Fruit fly (Drosophila melanogaster) whole organism, prepupa: Measurements from ENCODE around the gene Csp.

Experiments used
- CG10631 ChIP-seq: fragments of 200-800 bp; sonication (Bioruptor generic); optimal IDR thresholded peaks from 2 replicates; lab custom pipeline; 2016; ENCODE audit warnings: missing biosample characterization, missing genetic modification characterization
- CG10669 ChIP-seq: fragments of 200-800 bp; sonication (Bioruptor generic); optimal IDR thresholded peaks from 3 replicates; lab custom pipeline; 2018; ENCODE audit warnings: missing biosample characterization, mild to moderate bottlenecking, missing genetic modification characterization, moderate library complexity
- CG11294 ChIP-seq: fragments of 200-800 bp; sonication (Bioruptor generic); IDR thresholded peaks from 2 replicates; pipeline ENCODE4 v1.3.6; 2022; ENCODE audit warnings: missing biosample characterization, missing genetic modification characterization
- CG11762 ChIP-seq: fragments of 200-800 bp; sonication (Bioruptor generic); optimal IDR thresholded peaks from 3 replicates; lab custom pipeline; 2016; ENCODE audit warnings: missing biosample characterization, missing genetic modification characterization; ENCODE audit not compliant: insufficient read depth
- CG15336 ChIP-seq: fragments of 200-800 bp; sonication (Bioruptor generic); IDR thresholded peaks from 2 replicates; pipeline ENCODE4 v1.3.6; 2022; ENCODE audit warnings: missing biosample characterization, missing genetic modification characterization
- CG1621 ChIP-seq: fragments of 200-800 bp; sonication (Bioruptor generic); optimal IDR thresholded peaks from 3 replicates; lab custom pipeline; 2018; ENCODE audit warnings: missing biosample characterization, mild to moderate bottlenecking, missing genetic modification characterization
- CG16779 ChIP-seq: fragments of 200-800 bp; sonication (Bioruptor generic); optimal IDR thresholded peaks from 3 replicates; lab custom pipeline; 2017; ENCODE audit warnings: missing biosample characterization, mild to moderate bottlenecking, missing genetic modification characterization
- CG3032 ChIP-seq: fragments of 200-800 bp; optimal IDR thresholded peaks from 2 replicates; lab custom pipeline; 2019; ENCODE audit warnings: missing biosample characterization, mild to moderate bottlenecking, missing genetic modification characterization, moderate library complexity
- CG32006 ChIP-seq: fragments of 200-800 bp; sonication (Bioruptor generic); optimal IDR thresholded peaks from 3 replicates; lab custom pipeline; 2017; ENCODE audit warnings: missing biosample characterization, mild to moderate bottlenecking, missing genetic modification characterization
- CG3919 ChIP-seq: fragments of 200-800 bp; sonication (Bioruptor generic); optimal IDR thresholded peaks from 3 replicates; lab custom pipeline; 2016; ENCODE audit warnings: missing biosample characterization, missing genetic modification characterization
- CG4318 ChIP-seq: fragments of 200-800 bp; sonication (Bioruptor generic); optimal IDR thresholded peaks from 3 replicates; lab custom pipeline; 2017; ENCODE audit warnings: missing biosample characterization, mild to moderate bottlenecking, missing genetic modification characterization
- CG6163 ChIP-seq: fragments of 200-800 bp; sonication (Bioruptor generic); IDR thresholded peaks from 3 replicates; pipeline ENCODE4 v1.3.6; 2022; ENCODE audit warnings: missing biosample characterization, missing genetic modification characterization
- CG6276 ChIP-seq: fragments of 200-800 bp; sonication (Bioruptor generic); optimal IDR thresholded peaks from 2 replicates; lab custom pipeline; 2017; ENCODE audit warnings: missing biosample characterization, mild to moderate bottlenecking, missing genetic modification characterization
- CG6792 ChIP-seq: fragments of 200-800 bp; sonication (Bioruptor generic); optimal IDR thresholded peaks from 3 replicates; lab custom pipeline; 2016; ENCODE audit warnings: missing biosample characterization, missing genetic modification characterization
- CG6808 ChIP-seq: fragments of 200-800 bp; sonication (Bioruptor generic); optimal IDR thresholded peaks from 3 replicates; lab custom pipeline; 2017; ENCODE audit warnings: missing biosample characterization, missing genetic modification characterization, mild to moderate bottlenecking, moderate library complexity, missing genetic modification reagents
- CG6854 ChIP-seq: fragments of 200-800 bp; sonication (Bioruptor generic); optimal IDR thresholded peaks from 2 replicates; lab custom pipeline; 2017; ENCODE audit warnings: missing biosample characterization, mild to moderate bottlenecking, missing genetic modification characterization
- CG7368 ChIP-seq: fragments of 200-800 bp; sonication (Bioruptor generic); optimal IDR thresholded peaks from 3 replicates; lab custom pipeline; 2016; ENCODE audit warnings: missing biosample characterization, missing genetic modification characterization
- CG8119 ChIP-seq: fragments of 200-800 bp; sonication (Bioruptor generic); IDR thresholded peaks from 3 replicates; pipeline ENCODE4 v1.3.6; 2022; ENCODE audit warnings: missing biosample characterization, missing genetic modification characterization
- CG8319 ChIP-seq: fragments of 200-800 bp; sonication (Bioruptor generic); optimal IDR thresholded peaks from 3 replicates; lab custom pipeline; 2016; ENCODE audit warnings: missing biosample characterization, missing genetic modification characterization
- CG8632 ChIP-seq: fragments of 200-800 bp; sonication (Bioruptor generic); optimal IDR thresholded peaks from 3 replicates; lab custom pipeline; 2016; ENCODE audit warnings: missing biosample characterization, missing genetic modification characterization
- Eip75B ChIP-seq: fragments of 200-800 bp; sonication (Bioruptor generic); optimal IDR thresholded peaks from 3 replicates; lab custom pipeline; 2016; ENCODE audit warnings: missing biosample characterization, missing genetic modification characterization
- Eip78C ChIP-seq: fragments of 200-800 bp; sonication (Bioruptor generic); peaks from one replicate; lab custom pipeline; 2016; ENCODE audit warnings: missing biosample characterization, missing genetic modification characterization
- Eip93F ChIP-seq: fragments of 200-800 bp; sonication (Bioruptor generic); optimal IDR thresholded peaks from 2 replicates; lab custom pipeline; 2016; ENCODE audit warnings: missing biosample characterization, mild to moderate bottlenecking, missing genetic modification characterization
- Ets21C ChIP-seq: fragments of 200-800 bp; sonication (Bioruptor generic); optimal IDR thresholded peaks from 3 replicates; lab custom pipeline; 2016; ENCODE audit warnings: missing biosample characterization, missing genetic modification characterization
- Ets96B ChIP-seq: fragments of 200-800 bp; optimal IDR thresholded peaks from 2 replicates; lab custom pipeline; 2019; ENCODE audit warnings: missing biosample characterization, mild to moderate bottlenecking, missing genetic modification characterization, moderate library complexity
- Gug ChIP-seq: fragments of 200-800 bp; sonication (Bioruptor generic); IDR thresholded peaks from 2 replicates; pipeline ENCODE4 v1.3.6; 2022; ENCODE audit warnings: missing biosample characterization, missing genetic modification characterization
- Hr38 ChIP-seq: sonication (Bioruptor generic); optimal IDR thresholded peaks from 2 replicates; lab custom pipeline; 2016; ENCODE audit warnings: missing biosample characterization, missing genetic modification characterization
- Hr39 ChIP-seq: fragments of 200-800 bp; sonication (Bioruptor generic); optimal IDR thresholded peaks from 2 replicates; lab custom pipeline; 2016; ENCODE audit warnings: missing biosample characterization, missing genetic modification characterization
- Met ChIP-seq: fragments of 200-800 bp; sonication (Bioruptor generic); optimal IDR thresholded peaks from 3 replicates; lab custom pipeline; 2016; ENCODE audit warnings: missing biosample characterization, missing genetic modification characterization
- OdsH ChIP-seq: fragments of 200-800 bp; sonication (Bioruptor generic); optimal IDR thresholded peaks from 3 replicates; lab custom pipeline; 2016; ENCODE audit warnings: missing biosample characterization, missing genetic modification characterization
- Sox14 ChIP-seq: fragments of 200-800 bp; sonication (Bioruptor generic); optimal IDR thresholded peaks from 3 replicates; lab custom pipeline; 2016; ENCODE audit warnings: missing biosample characterization, missing genetic modification characterization
- Sox15 ChIP-seq: fragments of 200-800 bp; sonication (Bioruptor generic); optimal IDR thresholded peaks from 3 replicates; lab custom pipeline; 2016; ENCODE audit warnings: missing biosample characterization, missing genetic modification characterization
- achi ChIP-seq: fragments of 200-800 bp; sonication (Bioruptor generic); optimal IDR thresholded peaks from 3 replicates; lab custom pipeline; 2016; ENCODE audit warnings: missing biosample characterization, missing genetic modification characterization
- acj6 ChIP-seq: fragments of 200-800 bp; sonication (Bioruptor generic); optimal IDR thresholded peaks from 3 replicates; lab custom pipeline; 2016; ENCODE audit warnings: missing biosample characterization, missing genetic modification characterization
- cyc ChIP-seq: fragments of 200-800 bp; sonication (Bioruptor generic); optimal IDR thresholded peaks from 3 replicates; lab custom pipeline; 2016; ENCODE audit warnings: missing biosample characterization, missing genetic modification characterization
- dac ChIP-seq: fragments of 200-800 bp; sonication (Bioruptor generic); optimal IDR thresholded peaks from 2 replicates; lab custom pipeline; 2017; ENCODE audit warnings: missing biosample characterization, mild to moderate bottlenecking, missing genetic modification characterization
- dsx ChIP-seq: fragments of 200-800 bp; optimal IDR thresholded peaks from 3 replicates; lab custom pipeline; 2019; ENCODE audit warnings: missing biosample characterization, mild to moderate bottlenecking, missing genetic modification characterization, moderate library complexity; ENCODE audit not compliant: poor library complexity, severe bottlenecking
- eg ChIP-seq: fragments of 200-800 bp; sonication (Bioruptor generic); IDR thresholded peaks from 3 replicates; pipeline ENCODE4 v1.3.6; 2022; ENCODE audit warnings: missing biosample characterization, missing genetic modification characterization
- esn ChIP-seq: fragments of 200-800 bp; sonication (Bioruptor generic); optimal IDR thresholded peaks from 2 replicates; lab custom pipeline; 2016; ENCODE audit warnings: missing biosample characterization, mild to moderate bottlenecking, missing genetic modification characterization, moderate library complexity
- fd59A ChIP-seq: fragments of 200-800 bp; sonication (Bioruptor generic); optimal IDR thresholded peaks from 2 replicates; lab custom pipeline; 2017; ENCODE audit warnings: missing biosample characterization, mild to moderate bottlenecking, missing genetic modification characterization, missing genetic modification reagents
- fd85E ChIP-seq: fragments of 200-800 bp; sonication (Bioruptor generic); optimal IDR thresholded peaks from 3 replicates; lab custom pipeline; 2016; ENCODE audit warnings: missing biosample characterization, missing genetic modification characterization
- fkh ChIP-seq: fragments of 200-800 bp; sonication (Bioruptor generic); optimal IDR thresholded peaks from 3 replicates; lab custom pipeline; 2017; ENCODE audit warnings: missing biosample characterization, mild to moderate bottlenecking, missing genetic modification characterization, moderate library complexity
- lz ChIP-seq: fragments of 200-800 bp; sonication (Bioruptor generic); optimal IDR thresholded peaks from 3 replicates; lab custom pipeline; 2016; ENCODE audit warnings: missing biosample characterization, missing genetic modification characterization
- net ChIP-seq: fragments of 200-800 bp; sonication (Bioruptor generic); optimal IDR thresholded peaks from 3 replicates; lab custom pipeline; 2016; ENCODE audit warnings: missing biosample characterization, missing genetic modification characterization
- pdm3 ChIP-seq: fragments of 200-800 bp; sonication (Bioruptor generic); optimal IDR thresholded peaks from 3 replicates; lab custom pipeline; 2016; ENCODE audit warnings: missing biosample characterization, missing genetic modification characterization
- salr ChIP-seq, 2 experiments: fragments of 200-800 bp; sonication (Bioruptor generic); optimal IDR thresholded peaks; 3 replicates each; lab custom pipeline; 2016 to 2018; ENCODE audit warnings: missing biosample characterization in 2 of 2, missing genetic modification characterization in 2 of 2, mild to moderate bottlenecking in 1 of 2
- spab ChIP-seq: fragments of 200-800 bp; sonication (Bioruptor generic); optimal IDR thresholded peaks from 2 replicates; lab custom pipeline; 2017; ENCODE audit warnings: missing biosample characterization, mild to moderate bottlenecking, missing genetic modification characterization, missing genetic modification reagents
- ss ChIP-seq, 2 experiments: fragments of 200-800 bp; sonication (Bioruptor generic); optimal IDR thresholded peaks; 2 replicates in 1 of 2; 3 replicates in 1 of 2; lab custom pipeline; 2017 to 2018; ENCODE audit warnings: mild to moderate bottlenecking in 2 of 2, missing biosample characterization in 2 of 2, missing genetic modification characterization in 2 of 2, moderate library complexity in 1 of 2
- svp ChIP-seq: fragments of 200-800 bp; sonication (Bioruptor generic); peaks from one replicate; lab custom pipeline; 2016; ENCODE audit warnings: missing biosample characterization, missing genetic modification characterization
- topi ChIP-seq: fragments of 200-800 bp; sonication (Bioruptor generic); optimal IDR thresholded peaks from 3 replicates; lab custom pipeline; 2016; ENCODE audit warnings: missing biosample characterization, missing genetic modification characterization
- vri ChIP-seq: fragments of 200-800 bp; sonication (Bioruptor generic); optimal IDR thresholded peaks from 3 replicates; lab custom pipeline; 2016; ENCODE audit warnings: missing biosample characterization, mild to moderate bottlenecking, missing genetic modification characterization

Csp gene

dm6 chr3L:22267248-22267957, at the start of gene Csp:
TSS of gene Csp (plus strand) at chr3L:22267382.
- no peak for TF ChIP-seq dac (GFP tag; lab: Kevin White, UChicago)
- peak; percentile 61 for TF ChIP-seq dsx
- TF ChIP-seq Met (GFP tag; lab: Kevin White, UChicago): peak; percentile 46
- peak; percentile 18 for TF ChIP-seq OdsH
- TF ChIP-seq CG10669 (GFP tag; lab: Kevin White, UChicago): no peak
- TF ChIP-seq spab: no peak
- TF ChIP-seq Sox15 (GFP tag; lab: Kevin White, UChicago): no peak
- no peak for TF ChIP-seq Sox14 (GFP tag; lab: Kevin White, UChicago)
- no peak for TF ChIP-seq CG8632 (GFP tag; lab: Kevin White, UChicago)
- no peak for TF ChIP-seq salr (GFP tag; optimal IDR thresholded peaks at IDR 0.05; lab: Kevin White, UChicago)
- peak; percentile 39 for TF ChIP-seq esn (GFP tag; lab: Kevin White, UChicago)
- no peak for TF ChIP-seq CG11294 (GFP tag; lab: Robert Waterston, UW)
- TF ChIP-seq fd85E: no peak
- no peak for TF ChIP-seq vri (GFP tag; lab: Kevin White, UChicago)
- TF ChIP-seq CG15336 (GFP tag; lab: Robert Waterston, UW): no peak
- TF ChIP-seq cyc (GFP tag; lab: Kevin White, UChicago): peak; percentile 21
- no peak for TF ChIP-seq fkh (GFP tag; lab: Kevin White, UChicago)
- TF ChIP-seq svp (GFP tag; lab: Kevin White, UChicago): peak; percentile 67
- TF ChIP-seq net (GFP tag; lab: Kevin White, UChicago): peak; percentile 14
- TF ChIP-seq CG6808 (GFP tag; lab: Kevin White, UChicago): peak; percentile 68
- TF ChIP-seq lz (GFP tag; lab: Kevin White, UChicago): peak; percentile 21
- TF ChIP-seq ss (GFP tag; optimal IDR thresholded peaks at IDR 0.05; lab: Kevin White, UChicago): peak; percentile 47 to 62
- peak; percentile 52 for TF ChIP-seq CG3919 (GFP tag; lab: Kevin White, UChicago)
- no peak for TF ChIP-seq CG8119 (GFP tag; lab: Robert Waterston, UW)
- TF ChIP-seq Ets96B (tag; lab: Kevin White, UChicago): no peak
- no peak for TF ChIP-seq CG11762 (GFP tag; lab: Kevin White, UChicago)
- peak; percentile 18 for TF ChIP-seq pdm3 (GFP tag; lab: Kevin White, UChicago)
- no peak for TF ChIP-seq achi (GFP tag; lab: Kevin White, UChicago)
- TF ChIP-seq acj6 (GFP tag; lab: Kevin White, UChicago): no peak
- no peak for TF ChIP-seq CG6276
- no peak for TF ChIP-seq CG4318
- peak; percentile 38 for TF ChIP-seq CG32006 (GFP tag; lab: Kevin White, UChicago)
- TF ChIP-seq CG3032: no peak
- TF ChIP-seq CG6854 (GFP tag; lab: Kevin White, UChicago): peak; percentile 42
- no peak for TF ChIP-seq Eip93F (GFP tag; lab: Kevin White, UChicago)
- peak; percentile 28 for TF ChIP-seq Hr39
- TF ChIP-seq CG1621 (tag; lab: Kevin White, UChicago): peak; percentile 26
- peak; percentile 27 for TF ChIP-seq Ets21C (GFP tag; lab: Kevin White, UChicago)
- no peak for TF ChIP-seq CG6792 (GFP tag; lab: Kevin White, UChicago)
- TF ChIP-seq Eip75B: peak; percentile 42
- peak; percentile 47; the same call in 1 of the 2 replicates for TF ChIP-seq Gug (GFP tag; lab: Robert Waterston, UW)
- TF ChIP-seq CG6163: peak; percentile 47; the same call in 1 of the 3 replicates
- TF ChIP-seq Hr38 (GFP tag; lab: Kevin White, UChicago): no peak
- no peak for TF ChIP-seq CG7368 (GFP tag; lab: Kevin White, UChicago)
- peak; percentile 78 for TF ChIP-seq Eip78C (GFP tag; lab: Kevin White, UChicago)
- TF ChIP-seq topi (GFP tag; lab: Kevin White, UChicago): peak; percentile 24
- TF ChIP-seq CG10631 (GFP tag; lab: Kevin White, UChicago): no peak
- TF ChIP-seq fd59A: no peak
- TF ChIP-seq CG16779 (tag; lab: Kevin White, UChicago): peak; percentile 57
- TF ChIP-seq eg (GFP tag; lab: Robert Waterston, UW): peak; percentile 65; the same call in 2 of the 3 replicates
- no peak for TF ChIP-seq CG8319 (GFP tag; lab: Kevin White, UChicago)
